Fruit fly (Drosophila melanogaster) whole organism, embryonic: ENCODE results near the gene CG1635.

Experiments
- Aef1 ChIP-seq: fragments of 200-800 bp; sonication (Bioruptor generic); IDR thresholded peaks from 3 replicates; pipeline ENCODE4 v1.3.6; 2022; ENCODE audit warnings: missing biosample characterization, missing genetic modification characterization
- B-H2 ChIP-seq: fragments of 200-800 bp; sonication (Bioruptor generic); optimal IDR thresholded peaks from 2 replicates; lab custom pipeline; 2018; ENCODE audit warnings: missing biosample characterization, mild to moderate bottlenecking, missing genetic modification characterization
- CG11093 ChIP-seq: fragments of 200-800 bp; sonication (Bioruptor generic); IDR thresholded peaks from 3 replicates; pipeline ENCODE4 v1.3.6; 2022; ENCODE audit warnings: missing biosample characterization, missing genetic modification characterization
- CG11504 ChIP-seq: fragments of 200-800 bp; sonication (Bioruptor generic); optimal IDR thresholded peaks from 3 replicates; lab custom pipeline; 2019; ENCODE audit warnings: missing biosample characterization, mild to moderate bottlenecking, missing genetic modification characterization, moderate library complexity
- CG13424 ChIP-seq: fragments of 200-800 bp; sonication (Bioruptor generic); optimal IDR thresholded peaks from 2 replicates; lab custom pipeline; 2019; ENCODE audit warnings: missing biosample characterization, mild to moderate bottlenecking, missing genetic modification characterization, moderate library complexity
- CG18476 ChIP-seq: fragments of 200-800 bp; sonication (Bioruptor generic); optimal IDR thresholded peaks from 2 replicates; lab custom pipeline; 2016; ENCODE audit warnings: missing biosample characterization, mild to moderate bottlenecking, missing genetic modification characterization
- CG18599 ChIP-seq: fragments of 200-800 bp; sonication (Bioruptor generic); optimal IDR thresholded peaks from 3 replicates; lab custom pipeline; 2017; ENCODE audit warnings: missing biosample characterization, missing genetic modification characterization, mild to moderate bottlenecking, moderate library complexity, missing genetic modification reagents
- CG18619 ChIP-seq: fragments of 200-800 bp; sonication (Bioruptor generic); optimal IDR thresholded peaks from 3 replicates; lab custom pipeline; 2017; ENCODE audit warnings: missing biosample characterization, mild to moderate bottlenecking, missing genetic modification characterization
- CG30403 ChIP-seq: fragments of 200-800 bp; sonication (Bioruptor generic); optimal IDR thresholded peaks from 3 replicates; lab custom pipeline; 2016; ENCODE audit warnings: missing biosample characterization, missing genetic modification characterization
- CG3065 ChIP-seq: fragments of 200-800 bp; sonication (Bioruptor generic); optimal IDR thresholded peaks from 2 replicates; lab custom pipeline; 2016; ENCODE audit warnings: missing biosample characterization, missing genetic modification characterization
- CG32532 ChIP-seq: fragments of 200-800 bp; sonication (Bioruptor generic); IDR thresholded peaks from 2 replicates; pipeline ENCODE4 v1.3.6; 2022; ENCODE audit warnings: missing biosample characterization, missing genetic modification characterization
- CG3407 ChIP-seq: fragments of 200-800 bp; sonication (Bioruptor generic); optimal IDR thresholded peaks from 2 replicates; lab custom pipeline; 2018; ENCODE audit warnings: missing biosample characterization, mild to moderate bottlenecking, missing genetic modification characterization
- CG34376 ChIP-seq: fragments of 200-800 bp; sonication (Bioruptor generic); optimal IDR thresholded peaks from 2 replicates; lab custom pipeline; 2018; ENCODE audit warnings: missing biosample characterization, mild to moderate bottlenecking, missing genetic modification characterization
- CG5180 ChIP-seq: fragments of 200-800 bp; sonication (Bioruptor generic); optimal IDR thresholded peaks from 3 replicates; lab custom pipeline; 2017; ENCODE audit warnings: missing biosample characterization, missing genetic modification characterization, mild to moderate bottlenecking, moderate library complexity, missing genetic modification reagents
- CG6854 ChIP-seq: fragments of 200-800 bp; sonication (Bioruptor generic); optimal IDR thresholded peaks from 3 replicates; lab custom pipeline; 2017; ENCODE audit warnings: missing biosample characterization, mild to moderate bottlenecking, missing genetic modification characterization
- CG8359 ChIP-seq: fragments of 200-800 bp; sonication (Bioruptor generic); optimal IDR thresholded peaks from 2 replicates; lab custom pipeline; 2017; ENCODE audit warnings: missing biosample characterization, mild to moderate bottlenecking, missing genetic modification characterization, borderline replicate concordance
- CoRest ChIP-seq: fragments of 200-800 bp; sonication (Bioruptor generic); optimal IDR thresholded peaks from 3 replicates; lab custom pipeline; 2018; ENCODE audit warnings: missing biosample characterization, mild to moderate bottlenecking, missing genetic modification characterization, moderate library complexity
- Hand ChIP-seq: fragments of 200-800 bp; sonication (Bioruptor generic); optimal IDR thresholded peaks from 2 replicates; lab custom pipeline; 2017; ENCODE audit warnings: mild to moderate bottlenecking, missing biosample characterization, missing genetic modification reagents, missing genetic modification characterization
- Hr3 ChIP-seq: fragments of 200-800 bp; sonication (Bioruptor generic); optimal IDR thresholded peaks from 3 replicates; lab custom pipeline; 2016; ENCODE audit warnings: missing biosample characterization, missing genetic modification characterization
- NC2α ChIP-seq: fragments of 200-800 bp; sonication (Bioruptor generic); optimal IDR thresholded peaks from 2 replicates; lab custom pipeline; 2016; ENCODE audit warnings: missing biosample characterization, missing genetic modification characterization
- Oaz ChIP-seq: fragments of 200-800 bp; sonication (Bioruptor generic); IDR thresholded peaks from 2 replicates; pipeline ENCODE4 v1.3.6; 2022; ENCODE audit warnings: missing biosample characterization, missing genetic modification characterization
- Oli ChIP-seq: fragments of 200-800 bp; sonication (Bioruptor generic); optimal IDR thresholded peaks from 2 replicates; lab custom pipeline; 2018; ENCODE audit warnings: missing biosample characterization, mild to moderate bottlenecking, missing genetic modification characterization, moderate library complexity
- Optix ChIP-seq: fragments of 200-800 bp; sonication (Bioruptor generic); IDR thresholded peaks from 3 replicates; pipeline ENCODE4 v1.3.6; 2022; ENCODE audit warnings: missing biosample characterization, missing genetic modification characterization
- Pdp1 ChIP-seq, 2 experiments: fragments of 200-800 bp; sonication (Bioruptor generic); optimal IDR thresholded peaks; 3 replicates each; lab custom pipeline; 2016; ENCODE audit warnings: missing biosample characterization in 2 of 2, missing genetic modification characterization in 2 of 2, mild to moderate bottlenecking in 1 of 2, moderate library complexity in 1 of 2
- Rfx ChIP-seq: fragments of 200-800 bp; sonication (Bioruptor generic); IDR thresholded peaks from 2 replicates; pipeline ENCODE4 v1.3.6; 2022; ENCODE audit warnings: missing biosample characterization, missing genetic modification characterization
- abd-A ChIP-seq: fragments of 200-800 bp; sonication (Bioruptor generic); optimal IDR thresholded peaks from 3 replicates; lab custom pipeline; 2019; ENCODE audit warnings: missing biosample characterization, mild to moderate bottlenecking, missing genetic modification characterization, moderate library complexity
- ara ChIP-seq: fragments of 200-800 bp; sonication (Bioruptor generic); IDR thresholded peaks from 2 replicates; pipeline ENCODE4 v1.3.6; 2022; ENCODE audit warnings: missing biosample characterization, missing genetic modification characterization
- ase ChIP-seq: fragments of 200-800 bp; sonication (Bioruptor generic); IDR thresholded peaks from 3 replicates; pipeline ENCODE4 v1.3.6; 2022; ENCODE audit warnings: missing biosample characterization, missing genetic modification characterization
- caup ChIP-seq: fragments of 200-800 bp; sonication (Bioruptor generic); optimal IDR thresholded peaks from 3 replicates; lab custom pipeline; 2017; ENCODE audit warnings: missing biosample characterization, mild to moderate bottlenecking, missing genetic modification characterization, moderate library complexity; ENCODE audit not compliant: severe bottlenecking
- corto ChIP-seq: fragments of 200-800 bp; sonication (Bioruptor generic); optimal IDR thresholded peaks from 2 replicates; lab custom pipeline; 2016; ENCODE audit warnings: missing biosample characterization, mild to moderate bottlenecking, missing genetic modification characterization, moderate library complexity
- croc ChIP-seq: fragments of 200-800 bp; sonication (Bioruptor generic); conservative IDR thresholded peaks from 3 replicates; pipeline ENCODE4 v1.3.6; 2022; ENCODE audit warnings: missing biosample characterization, missing genetic modification characterization
- esg ChIP-seq: fragments of 200-800 bp; sonication (Bioruptor generic); conservative IDR thresholded peaks from 2 replicates; pipeline ENCODE4 v1.3.6; 2022; ENCODE audit warnings: missing biosample characterization, missing genetic modification characterization
- fd3F ChIP-seq: fragments of 200-800 bp; sonication (Bioruptor generic); optimal IDR thresholded peaks from 2 replicates; lab custom pipeline; 2018; ENCODE audit warnings: missing biosample characterization, mild to moderate bottlenecking, missing genetic modification characterization, moderate library complexity
- fru ChIP-seq: fragments of >200 bp; optimal IDR thresholded peaks from 2 replicates; lab custom pipeline; 2017
- gce ChIP-seq: fragments of 200-800 bp; sonication (Bioruptor generic); IDR thresholded peaks from 3 replicates; pipeline ENCODE4 v1.3.6; 2022; ENCODE audit warnings: missing biosample characterization, missing genetic modification characterization
- grau ChIP-seq: fragments of 200-800 bp; optimal IDR thresholded peaks from 3 replicates; lab custom pipeline; 2019; ENCODE audit warnings: missing biosample characterization, mild to moderate bottlenecking, missing genetic modification characterization, moderate library complexity
- her ChIP-seq: fragments of 200-800 bp; sonication (Bioruptor generic); optimal IDR thresholded peaks from 2 replicates; lab custom pipeline; 2016; ENCODE audit warnings: missing biosample characterization, missing genetic modification characterization
- hkb ChIP-seq, 2 experiments: fragments of 200-800 bp in 1 of 2; fragments of >200 bp in 1 of 2; sonication (Bioruptor generic) in 1 of 2; IDR thresholded peaks in 1 of 2; optimal IDR thresholded peaks in 1 of 2; 2 replicates each; pipeline versions ENCODE4 v1.3.6 to Lab custom; 2017 to 2022; ENCODE audit warnings: missing biosample characterization in 1 of 2, missing genetic modification characterization in 1 of 2
- lab ChIP-seq: fragments of 200-800 bp; sonication (Bioruptor generic); optimal IDR thresholded peaks from 3 replicates; lab custom pipeline; 2017; ENCODE audit warnings: missing biosample characterization, missing genetic modification characterization, mild to moderate bottlenecking, moderate library complexity, missing genetic modification reagents
- lbe ChIP-seq: fragments of 200-800 bp; sonication (Bioruptor generic); optimal IDR thresholded peaks from 2 replicates; lab custom pipeline; 2016; ENCODE audit warnings: missing biosample characterization, mild to moderate bottlenecking, missing genetic modification characterization
- mirr ChIP-seq: fragments of 200-800 bp; sonication (Bioruptor generic); optimal IDR thresholded peaks from 3 replicates; lab custom pipeline; 2018; ENCODE audit warnings: missing biosample characterization, mild to moderate bottlenecking, missing genetic modification characterization
- pb ChIP-seq: fragments of 200-800 bp; sonication (Bioruptor generic); optimal IDR thresholded peaks from 3 replicates; lab custom pipeline; 2016; ENCODE audit warnings: missing biosample characterization, missing genetic modification characterization
- psq ChIP-seq: fragments of 200-800 bp; sonication (Bioruptor generic); optimal IDR thresholded peaks from 2 replicates; lab custom pipeline; 2017; ENCODE audit warnings: missing biosample characterization, missing genetic modification characterization
- scrt ChIP-seq: fragments of 200-800 bp; sonication (Bioruptor generic); optimal IDR thresholded peaks from 2 replicates; lab custom pipeline; 2018; ENCODE audit warnings: missing biosample characterization, mild to moderate bottlenecking, missing genetic modification characterization, moderate library complexity
- sug ChIP-seq: fragments of 200-800 bp; optimal IDR thresholded peaks from 2 replicates; lab custom pipeline; 2019; ENCODE audit warnings: missing biosample characterization, mild to moderate bottlenecking, missing genetic modification characterization, moderate library complexity
- trem ChIP-seq: fragments of 200-800 bp; optimal IDR thresholded peaks from 3 replicates; lab custom pipeline; 2019; ENCODE audit warnings: missing biosample characterization, mild to moderate bottlenecking, missing genetic modification characterization, moderate library complexity
- wek ChIP-seq: fragments of 200-800 bp; sonication (Bioruptor generic); optimal IDR thresholded peaks from 3 replicates; lab custom pipeline; 2018; ENCODE audit warnings: missing biosample characterization, mild to moderate bottlenecking, missing genetic modification characterization, moderate library complexity
- wor ChIP-seq: fragments of 200-800 bp; sonication (Bioruptor generic); IDR thresholded peaks from 2 replicates; pipeline ENCODE4 v1.3.6; 2022; ENCODE audit warnings: missing biosample characterization, missing genetic modification characterization
- zen ChIP-seq: fragments of 200-800 bp; sonication (Bioruptor generic); optimal IDR thresholded peaks from 3 replicates; lab custom pipeline; 2018; ENCODE audit warnings: missing biosample characterization, mild to moderate bottlenecking, missing genetic modification characterization, moderate library complexity

Gene CG1635

dm6 chr3R:31597736-31598431 is 9.4 kb downstream of the CG1635 start (continued):
- TF ChIP-seq CG3065 (GFP tag; lab: Kevin White, UChicago) (no peak), Hr3 (no peak), Rfx (GFP tag; lab: Robert Waterston, UW) (0 out of 2 replicates have a peak, but pooled peaks have one; percentile 1), CG34376 (GFP tag; lab: Kevin White, UChicago) (peak; percentile 48), CG18619 (GFP tag; lab: Kevin White, UChicago) (no peak), CG18599 (no peak), scrt (GFP tag; lab: Kevin White, UChicago) (no peak), wor (GFP tag; lab: Robert Waterston, UW) (no peak), CG32532 (no peak), CG11093 (no peak), Oaz (GFP tag; lab: Robert Waterston, UW) (no peak), esg (GFP tag; lab: Robert Waterston, UW) (no peak), Pdp1 (GFP tag; optimal IDR thresholded peaks at IDR 0.05; lab: Kevin White, UChicago) (peak in 1 of 2 experiments; percentile 91), NC2α (no peak), Hand (GFP tag; lab: Kevin White, UChicago) (no peak), CG18476 (GFP tag; lab: Kevin White, UChicago) (peak; percentile 55), psq (GFP tag; lab: Kevin White, UChicago) (no peak), CoRest (tag; lab: Kevin White, UChicago) (no peak), CG8359 (no peak), her (no peak), zen (tag; lab: Kevin White, UChicago) (no peak), fru (lab: Kevin White, UChicago) (no peak), CG13424 (tag; lab: Kevin White, UChicago) (no peak), ara (GFP tag; lab: Robert Waterston, UW) (no peak), CG3407 (GFP tag; lab: Kevin White, UChicago) (no peak), fd3F (GFP tag; lab: Kevin White, UChicago) (no peak), gce (GFP tag; lab: Robert Waterston, UW) (no peak), CG30403 (no peak), CG5180 (GFP tag; lab: Kevin White, UChicago) (no peak), Oli (tag; lab: Kevin White, UChicago) (no peak), trem (no peak), pb (GFP tag; lab: Kevin White, UChicago) (no peak), Optix (GFP tag; lab: Robert Waterston, UW) (no peak), CG6854 (no peak), CG11504 (no peak), wek (no peak), ase (no peak), Aef1 (no peak), croc (GFP tag; lab: Robert Waterston, UW) (no peak)

- TF ChIP-seq B-H2 (peak; percentile 19), sug (tag; lab: Kevin White, UChicago) (peak; percentile 49), abd-A (peak; percentile 44), lbe (GFP tag; lab: Kevin White, UChicago) (peak; percentile 55), Pdp1 (GFP tag; optimal IDR thresholded peaks at IDR 0.05; lab: Kevin White, UChicago) (peak in 1 of 2 experiments; percentile 75), croc (GFP tag; lab: Robert Waterston, UW) (no peak), grau (tag; lab: Kevin White, UChicago) (no peak), caup (peak; percentile 13), lab (GFP tag; lab: Kevin White, UChicago) (peak; percentile 31), corto (peak; percentile 23), mirr (GFP tag; lab: Kevin White, UChicago) (peak; percentile 30), hkb (optimal IDR thresholded peaks at IDR 0.05; lab: Kevin White, UChicago) (no peak), hkb (GFP tag; IDR thresholded peaks at IDR 0.05; lab: Robert Waterston, UW) (no peak)
These were observed 11.3 kb downstream of the CG1635 start for dm6 chr3R:31599538-31600313.
